Fruit fly (Drosophila melanogaster) Kc167 (cell line): ENCODE data around the gene CG43332.

Experiments used
- Myc ChIP-seq: fragments of >200 bp; optimal IDR thresholded peaks from 2 replicates; lab custom pipeline; 2017; ENCODE audit warnings: missing external identifiers
- Sin3A ChIP-seq: fragments of >200 bp; optimal IDR thresholded peaks from 2 replicates; lab custom pipeline; 2018; ENCODE audit warnings: missing external identifiers
- h ChIP-seq: fragments of >200 bp; optimal IDR thresholded peaks from 3 replicates; lab custom pipeline; 2018; ENCODE audit warnings: missing external identifiers
- insv ChIP-seq: fragments of >200 bp; optimal IDR thresholded peaks from 3 replicates; lab custom pipeline; 2018; ENCODE audit warnings: missing external identifiers
- psq ChIP-seq: fragments of >200 bp; optimal IDR thresholded peaks from 2 replicates; lab custom pipeline; 2017; ENCODE audit warnings: missing external identifiers
- ttk ChIP-seq: sonication (Bioruptor generic); optimal IDR thresholded peaks from 2 replicates; lab custom pipeline; 2017; ENCODE audit warnings: missing external identifiers

CG43332 gene

dm6 chr2L:14179409-14179808, 16.4 kb upstream of the CG43332 start:
- TF ChIP-seq psq (lab: Kevin White, UChicago): no peak
- TF ChIP-seq Myc (lab: Kevin White, UChicago): no peak
- TF ChIP-seq Sin3A (lab: Kevin White, UChicago): no peak
- TF ChIP-seq h (lab: Kevin White, UChicago): no peak
- TF ChIP-seq insv (lab: Kevin White, UChicago): no peak
- TF ChIP-seq ttk (lab: Kevin White, UChicago): no peak

- TF ChIP-seq h (lab: Kevin White, UChicago) (no peak), Sin3A (lab: Kevin White, UChicago) (no peak), insv (lab: Kevin White, UChicago) (no peak), psq (lab: Kevin White, UChicago) (no peak), ttk (lab: Kevin White, UChicago) (no peak), Myc (lab: Kevin White, UChicago) (no peak)
Observed at dm6 chr2L:14177407-14177987, 14.5 kb upstream of the CG43332 start.

- TF ChIP-seq ttk (lab: Kevin White, UChicago): no peak
- TF ChIP-seq Sin3A (lab: Kevin White, UChicago): no peak
- no peak for TF ChIP-seq psq (lab: Kevin White, UChicago)
- TF ChIP-seq insv (lab: Kevin White, UChicago): no peak
- TF ChIP-seq Myc (lab: Kevin White, UChicago): no peak
- TF ChIP-seq h (lab: Kevin White, UChicago): no peak
Observed at dm6 chr2L:14169653-14170052, 6.6 kb upstream of the CG43332 start.

DNA sequence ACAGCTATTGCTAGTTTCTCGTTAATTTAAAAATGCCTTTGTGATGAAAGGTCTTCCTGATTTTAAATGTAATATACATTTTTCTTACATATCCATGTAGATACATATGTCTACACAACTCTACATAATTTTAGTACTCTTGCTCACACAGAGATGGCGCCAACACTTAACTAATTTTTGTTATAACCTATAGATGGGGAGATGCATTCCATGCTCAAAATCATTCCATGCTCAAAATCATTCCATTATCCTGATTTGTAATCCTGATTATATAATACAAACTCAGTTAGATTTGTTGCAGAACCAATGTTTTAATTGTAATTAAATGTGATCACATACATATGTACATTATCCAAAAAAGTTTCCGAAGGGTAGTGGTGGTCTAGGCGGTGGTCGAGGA, 2.1 kb downstream of the CG43332 start:
- TF ChIP-seq psq (lab: Kevin White, UChicago) (no peak), Sin3A (lab: Kevin White, UChicago) (no peak), insv (lab: Kevin White, UChicago) (no peak), h (lab: Kevin White, UChicago) (no peak), Myc (lab: Kevin White, UChicago) (no peak), ttk (lab: Kevin White, UChicago) (no peak)

dm6 chr2L:14157993-14158392, 5.0 kb downstream of the CG43332 start:
- TF ChIP-seq ttk (lab: Kevin White, UChicago) (no peak), h (lab: Kevin White, UChicago) (no peak), psq (lab: Kevin White, UChicago) (no peak), insv (lab: Kevin White, UChicago) (no peak), Myc (lab: Kevin White, UChicago) (no peak), Sin3A (lab: Kevin White, UChicago) (no peak)

dm6 chr2L:14146368-14146767, 16.7 kb downstream of the CG43332 start:
- TF ChIP-seq insv (lab: Kevin White, UChicago) (no peak), psq (lab: Kevin White, UChicago) (no peak)

dm6 chr2L:14142842-14143241, 20.2 kb downstream of the CG43332 start:
- TF ChIP-seq Myc (lab: Kevin White, UChicago) (no peak), ttk (lab: Kevin White, UChicago) (no peak), h (lab: Kevin White, UChicago) (no peak), Sin3A (lab: Kevin White, UChicago) (no peak), psq (lab: Kevin White, UChicago) (no peak), insv (lab: Kevin White, UChicago) (no peak)

dm6 chr2L:14141238-14141637, 21.8 kb downstream of the CG43332 start:
- no peak for TF ChIP-seq Myc (lab: Kevin White, UChicago)
- no peak for TF ChIP-seq ttk (lab: Kevin White, UChicago)
- TF ChIP-seq psq (lab: Kevin White, UChicago): no peak
- no peak for TF ChIP-seq insv (lab: Kevin White, UChicago)

DNA sequence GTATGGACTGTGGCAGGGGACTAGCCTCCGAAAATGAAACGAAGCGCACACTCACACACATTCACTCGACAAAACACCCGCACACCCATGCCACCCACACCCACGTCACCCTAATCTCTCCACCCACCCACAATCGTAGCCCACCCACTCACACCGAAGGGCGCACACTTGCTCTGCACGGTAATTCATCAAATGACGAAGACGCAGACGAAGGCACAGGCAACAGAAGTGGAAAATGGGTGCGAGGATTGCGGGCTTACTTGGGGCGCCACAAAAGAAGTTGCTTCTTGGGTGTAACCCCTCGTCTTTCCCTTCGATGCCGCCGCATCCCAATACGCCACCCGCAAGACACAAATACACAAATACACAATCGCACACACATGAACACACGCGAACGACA, 26.8 kb downstream of the CG43332 start:
- no peak for TF ChIP-seq Sin3A (lab: Kevin White, UChicago)
- TF ChIP-seq ttk (lab: Kevin White, UChicago): no peak
- no peak for TF ChIP-seq h (lab: Kevin White, UChicago)
- TF ChIP-seq Myc (lab: Kevin White, UChicago): no peak
- TF ChIP-seq insv (lab: Kevin White, UChicago): no peak
- TF ChIP-seq psq (lab: Kevin White, UChicago): no peak

dm6 chr2L:14133562-14134539, 29.2 kb downstream of the CG43332 start:
- TF ChIP-seq ttk (lab: Kevin White, UChicago) (no peak), Myc (lab: Kevin White, UChicago) (no peak), psq (lab: Kevin White, UChicago) (no peak)

- TF ChIP-seq ttk (lab: Kevin White, UChicago) (no peak), insv (lab: Kevin White, UChicago) (no peak), h (lab: Kevin White, UChicago) (no peak), Sin3A (lab: Kevin White, UChicago) (no peak), psq (lab: Kevin White, UChicago) (no peak), Myc (lab: Kevin White, UChicago) (no peak)
Observed at dm6 chr2L:14125630-14126029, 37.4 kb downstream of the CG43332 start.
